Fruit fly (Drosophila melanogaster) whole organism, embryonic: ENCODE data around the gene Arp2.
A peak's percentile ranks its signal among the peaks of the same experiment; 100 is the strongest.

ENCODE experiments used
- Ada2b ChIP-seq: fragments of 200-800 bp; sonication (Bioruptor generic); IDR thresholded peaks from 2 replicates; pipeline ENCODE4 v1.3.6; 2022; ENCODE audit warnings: missing biosample characterization, missing genetic modification characterization
- BtbVII ChIP-seq: fragments of 200-800 bp; sonication (Bioruptor generic); optimal IDR thresholded peaks from 3 replicates; lab custom pipeline; 2017; ENCODE audit warnings: missing biosample characterization, mild to moderate bottlenecking, missing genetic modification characterization
- CG10366 ChIP-seq: fragments of 200-800 bp; sonication (Bioruptor generic); IDR thresholded peaks from 2 replicates; pipeline ENCODE4 v1.3.6; 2022; ENCODE audit warnings: missing biosample characterization, missing genetic modification characterization
- CG10431 ChIP-seq: fragments of 200-800 bp; sonication (Bioruptor generic); optimal IDR thresholded peaks from 3 replicates; lab custom pipeline; 2018; ENCODE audit warnings: missing biosample characterization, mild to moderate bottlenecking, missing genetic modification characterization
- CG11504 ChIP-seq: fragments of 200-800 bp; sonication (Bioruptor generic); optimal IDR thresholded peaks from 3 replicates; lab custom pipeline; 2019; ENCODE audit warnings: missing biosample characterization, mild to moderate bottlenecking, missing genetic modification characterization, moderate library complexity
- CG11560 ChIP-seq: fragments of 200-800 bp; sonication (Bioruptor generic); IDR thresholded peaks from 3 replicates; pipeline ENCODE4 v1.3.6; 2022; ENCODE audit warnings: missing biosample characterization, missing genetic modification characterization
- CG12942 ChIP-seq: fragments of 200-800 bp; sonication (Bioruptor generic); optimal IDR thresholded peaks from 3 replicates; lab custom pipeline; 2016; ENCODE audit warnings: missing biosample characterization, missing genetic modification characterization
- CG15479 ChIP-seq: fragments of 200-800 bp; sonication (Bioruptor generic); optimal IDR thresholded peaks from 3 replicates; lab custom pipeline; 2019; ENCODE audit warnings: missing biosample characterization, mild to moderate bottlenecking, missing genetic modification characterization, moderate library complexity
- CG17328 ChIP-seq: fragments of 200-800 bp; sonication (Bioruptor generic); IDR thresholded peaks from 2 replicates; pipeline ENCODE4 v1.3.6; 2022; ENCODE audit warnings: missing biosample characterization, missing genetic modification characterization
- CG18011 ChIP-seq: fragments of 200-800 bp; sonication (Bioruptor generic); optimal IDR thresholded peaks from 2 replicates; lab custom pipeline; 2017; ENCODE audit warnings: missing biosample characterization, missing genetic modification characterization, mild to moderate bottlenecking, moderate library complexity, missing genotype
- CG18599 ChIP-seq: fragments of 200-800 bp; sonication (Bioruptor generic); optimal IDR thresholded peaks from 3 replicates; lab custom pipeline; 2017; ENCODE audit warnings: missing biosample characterization, missing genetic modification characterization, mild to moderate bottlenecking, moderate library complexity, missing genetic modification reagents
- CG18619 ChIP-seq: fragments of 200-800 bp; sonication (Bioruptor generic); optimal IDR thresholded peaks from 3 replicates; lab custom pipeline; 2017; ENCODE audit warnings: missing biosample characterization, mild to moderate bottlenecking, missing genetic modification characterization
- CG2678 ChIP-seq: fragments of 200-800 bp; sonication (Bioruptor generic); optimal IDR thresholded peaks from 3 replicates; lab custom pipeline; 2019; ENCODE audit warnings: missing biosample characterization, mild to moderate bottlenecking, missing genetic modification characterization, moderate library complexity
- CG2712 ChIP-seq: fragments of 200-800 bp; optimal IDR thresholded peaks from 3 replicates; lab custom pipeline; 2019; ENCODE audit warnings: missing biosample characterization, mild to moderate bottlenecking, missing genetic modification characterization, moderate library complexity
- CG3281 ChIP-seq: fragments of 200-800 bp; sonication (Bioruptor generic); optimal IDR thresholded peaks from 3 replicates; lab custom pipeline; 2017; ENCODE audit warnings: missing biosample characterization, mild to moderate bottlenecking, missing genetic modification characterization
- CG6765 ChIP-seq: fragments of 200-800 bp; sonication (Bioruptor generic); optimal IDR thresholded peaks from 3 replicates; lab custom pipeline; 2017; ENCODE audit warnings: missing biosample characterization, mild to moderate bottlenecking, missing genetic modification characterization
- CG6813 ChIP-seq: fragments of 200-800 bp; sonication (Bioruptor generic); optimal IDR thresholded peaks from 2 replicates; lab custom pipeline; 2017; ENCODE audit warnings: missing biosample characterization, missing genetic modification characterization, mild to moderate bottlenecking, moderate library complexity, missing genetic modification reagents
- CG6854 ChIP-seq: fragments of 200-800 bp; sonication (Bioruptor generic); optimal IDR thresholded peaks from 3 replicates; lab custom pipeline; 2017; ENCODE audit warnings: missing biosample characterization, mild to moderate bottlenecking, missing genetic modification characterization
- CG7556 ChIP-seq: fragments of 200-800 bp; sonication (Bioruptor generic); optimal IDR thresholded peaks from 2 replicates; lab custom pipeline; 2017; ENCODE audit warnings: missing biosample characterization, mild to moderate bottlenecking, missing genetic modification characterization
- CG7745 ChIP-seq: fragments of 200-800 bp; sonication (Bioruptor generic); optimal IDR thresholded peaks from 2 replicates; lab custom pipeline; 2018; ENCODE audit warnings: missing biosample characterization, mild to moderate bottlenecking, missing genetic modification characterization, moderate library complexity
- CG9817 ChIP-seq: fragments of 200-800 bp; sonication (Bioruptor generic); optimal IDR thresholded peaks from 2 replicates; lab custom pipeline; 2018; ENCODE audit warnings: missing biosample characterization, mild to moderate bottlenecking, missing genetic modification characterization, moderate library complexity
- Dek ChIP-seq: fragments of 200-800 bp; sonication (Bioruptor generic); optimal IDR thresholded peaks from 3 replicates; lab custom pipeline; 2019; ENCODE audit warnings: missing biosample characterization, mild to moderate bottlenecking, missing genetic modification characterization, moderate library complexity
- Doc3 ChIP-seq: fragments of 200-800 bp; sonication (Bioruptor generic); IDR thresholded peaks from 3 replicates; pipeline ENCODE4 v1.3.6; 2022; ENCODE audit warnings: missing biosample characterization, missing genetic modification characterization; ENCODE audit not compliant: partially characterized antibody
- Fer2 ChIP-seq: fragments of 200-800 bp; sonication (Bioruptor generic); optimal IDR thresholded peaks from 2 replicates; lab custom pipeline; 2018; ENCODE audit warnings: missing biosample characterization, mild to moderate bottlenecking, missing genetic modification characterization, moderate library complexity
- Gsc ChIP-seq: fragments of 200-800 bp; sonication (Bioruptor generic); IDR thresholded peaks from 2 replicates; pipeline ENCODE4 v1.3.6; 2022; ENCODE audit warnings: missing biosample characterization, missing genetic modification characterization
- HmgD ChIP-seq: fragments of 200-800 bp; sonication (Bioruptor generic); optimal IDR thresholded peaks from 3 replicates; lab custom pipeline; 2016; ENCODE audit warnings: missing biosample characterization, missing genetic modification characterization
- MESR4 ChIP-seq: fragments of 200-800 bp; sonication (Bioruptor generic); optimal IDR thresholded peaks from 2 replicates; lab custom pipeline; 2018; ENCODE audit warnings: missing biosample characterization, mild to moderate bottlenecking, missing genetic modification characterization, moderate library complexity
- Max ChIP-seq: fragments of 200-800 bp; sonication (Bioruptor generic); optimal IDR thresholded peaks from 2 replicates; lab custom pipeline; 2016; ENCODE audit warnings: missing biosample characterization, mild to moderate bottlenecking, missing genetic modification characterization
- Neu2 ChIP-seq: fragments of 200-800 bp; sonication (Bioruptor generic); optimal IDR thresholded peaks from 3 replicates; lab custom pipeline; 2016; ENCODE audit warnings: missing biosample characterization, missing genetic modification characterization, borderline replicate concordance
- Nf-YA ChIP-seq: fragments of 200-800 bp; sonication (Bioruptor generic); IDR thresholded peaks from 2 replicates; pipeline ENCODE4 v1.3.6; 2022; ENCODE audit warnings: missing biosample characterization, missing genetic modification characterization
- Ptx1 ChIP-seq: fragments of 200-800 bp; sonication (Bioruptor generic); IDR thresholded peaks from 2 replicates; pipeline ENCODE4 v1.3.6; 2022; ENCODE audit warnings: missing biosample characterization, missing genetic modification characterization
- Scr ChIP-seq: fragments of 200-800 bp; sonication (Bioruptor generic); IDR thresholded peaks from 2 replicates; pipeline ENCODE4 v1.3.6; 2022; ENCODE audit warnings: missing biosample characterization, missing genetic modification characterization; ENCODE audit not compliant: partially characterized antibody
- Trl ChIP-seq, 3 experiments: fragments of >200 bp in 2 of 3; fragments of 200-800 bp in 1 of 3; sonication (Bioruptor generic) in 1 of 3; optimal IDR thresholded peaks; 2 replicates in 1 of 3; 3 replicates in 2 of 3; lab custom pipeline; 2016 to 2017; ENCODE audit warnings: missing biosample characterization in 1 of 3, missing genetic modification characterization in 1 of 3
- caup ChIP-seq: fragments of 200-800 bp; sonication (Bioruptor generic); optimal IDR thresholded peaks from 3 replicates; lab custom pipeline; 2017; ENCODE audit warnings: missing biosample characterization, mild to moderate bottlenecking, missing genetic modification characterization, moderate library complexity; ENCODE audit not compliant: severe bottlenecking
- dm ChIP-seq: fragments of 200-800 bp; sonication (Bioruptor generic); optimal IDR thresholded peaks from 3 replicates; lab custom pipeline; 2016; ENCODE audit warnings: missing biosample characterization, missing genetic modification characterization
- lilli ChIP-seq: fragments of 200-800 bp; sonication (Bioruptor generic); optimal IDR thresholded peaks from 3 replicates; lab custom pipeline; 2016; ENCODE audit warnings: missing biosample characterization, missing genetic modification characterization
- maf-S ChIP-seq: fragments of 200-800 bp; sonication (Bioruptor generic); optimal IDR thresholded peaks from 2 replicates; lab custom pipeline; 2016; ENCODE audit warnings: missing biosample characterization, missing genetic modification characterization
- p53 ChIP-seq: fragments of 200-800 bp; sonication (Bioruptor generic); optimal IDR thresholded peaks from 2 replicates; lab custom pipeline; 2016; ENCODE audit warnings: missing biosample characterization, missing genetic modification characterization
- peb ChIP-seq: fragments of 200-800 bp; sonication (Bioruptor generic); IDR thresholded peaks from 2 replicates; pipeline ENCODE4 v1.3.6; 2022; ENCODE audit warnings: missing biosample characterization, missing genetic modification characterization
- run ChIP-seq: fragments of 200-800 bp; sonication (Bioruptor generic); optimal IDR thresholded peaks from 3 replicates; lab custom pipeline; 2018; ENCODE audit warnings: missing biosample characterization, mild to moderate bottlenecking, missing genetic modification characterization
- scrt ChIP-seq: fragments of 200-800 bp; sonication (Bioruptor generic); optimal IDR thresholded peaks from 2 replicates; lab custom pipeline; 2018; ENCODE audit warnings: missing biosample characterization, mild to moderate bottlenecking, missing genetic modification characterization, moderate library complexity
- sens ChIP-seq: fragments of 200-800 bp; sonication (Bioruptor generic); peaks from one replicate; lab custom pipeline; 2016; ENCODE audit warnings: missing biosample characterization, missing genetic modification characterization
- toy ChIP-seq: fragments of 200-800 bp; sonication (Bioruptor generic); IDR thresholded peaks from 2 replicates; pipeline ENCODE4 v1.3.6; 2022; ENCODE audit warnings: missing biosample characterization, missing genetic modification characterization

The Arp2 gene

DNA sequence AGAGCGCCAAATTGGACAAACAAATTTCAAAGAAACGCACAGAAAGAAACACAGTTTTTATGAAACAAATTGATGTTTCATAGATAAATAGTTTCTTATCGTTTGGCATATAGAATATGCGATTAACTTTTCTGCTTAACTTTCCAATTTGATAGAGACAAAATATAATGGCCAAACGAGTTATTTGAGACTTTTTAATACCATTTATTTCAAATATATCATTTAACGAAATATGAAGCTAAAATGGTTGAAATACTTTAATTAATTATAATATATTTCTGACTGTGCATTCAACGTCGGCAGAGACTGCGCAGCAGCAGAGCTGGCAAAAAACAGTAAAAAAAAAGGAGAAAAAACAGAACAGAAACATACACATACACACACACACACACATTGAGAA, 31.8 kb upstream of the Arp2 start (continued):
- TF ChIP-seq Gsc (GFP tag; lab: Robert Waterston, UW) (no peak), scrt (GFP tag; lab: Kevin White, UChicago) (peak; percentile 11), BtbVII (GFP tag; lab: Kevin White, UChicago) (peak; percentile 1), MESR4 (GFP tag; lab: Kevin White, UChicago) (no peak), CG6765 (peak; percentile 16), CG11560 (tag; lab: Robert Waterston, UW) (no peak), CG11504 (tag; lab: Kevin White, UChicago) (peak; percentile 51), caup (GFP tag; lab: Kevin White, UChicago) (peak; percentile 5), Max (GFP tag; lab: Kevin White, UChicago) (no peak), run (tag; lab: Kevin White, UChicago) (no peak), Nf-YA (no peak), CG6813 (GFP tag; lab: Kevin White, UChicago) (peak; percentile 23), CG18619 (peak; percentile 28), maf-S (GFP tag; lab: Kevin White, UChicago) (no peak), CG10366 (GFP tag; lab: Robert Waterston, UW) (no peak), Ptx1 (GFP tag; lab: Robert Waterston, UW) (0 out of 2 replicates have a peak, but pooled peaks have one; percentile 16), Neu2 (GFP tag; lab: Kevin White, UChicago) (no peak), CG18599 (GFP tag; lab: Kevin White, UChicago) (peak; percentile 63), CG7556 (GFP tag; lab: Kevin White, UChicago) (peak; percentile 45), CG3281 (GFP tag; lab: Kevin White, UChicago) (peak; percentile 32), CG18011 (GFP tag; lab: Kevin White, UChicago) (no peak), lilli (GFP tag; lab: Kevin White, UChicago) (peak; percentile 12), CG2678 (tag; lab: Kevin White, UChicago) (peak; percentile 58), CG15479 (GFP tag; lab: Kevin White, UChicago) (no peak), Ada2b (GFP tag; lab: Robert Waterston, UW) (peak; percentile 44; the same call in 1 of the 2 replicates), Scr (no peak), CG7745 (no peak), CG6854 (GFP tag; lab: Kevin White, UChicago) (peak; percentile 5), CG2712 (tag; lab: Kevin White, UChicago) (peak; percentile 5), Trl (optimal IDR thresholded peaks at IDR 0.05; lab: Kevin White, UChicago) (peak in 1 of 2 experiments; percentile 56), Trl (GFP tag; optimal IDR thresholded peaks at IDR 0.05; lab: Kevin White, UChicago) (no peak), CG9817 (tag; lab: Kevin White, UChicago) (peak; percentile 15), CG12942 (no peak), Fer2 (tag; lab: Kevin White, UChicago) (peak; percentile 5), toy (GFP tag; lab: Robert Waterston, UW) (no peak), dm (GFP tag; lab: Kevin White, UChicago) (no peak), sens (GFP tag; lab: Kevin White, UChicago) (peak; percentile 61), Dek (peak; percentile 5)

- TF ChIP-seq p53 = no peak
- TF ChIP-seq HmgD (GFP tag; lab: Kevin White, UChicago) = no peak
- no peak for TF ChIP-seq CG17328 (GFP tag; lab: Robert Waterston, UW)
- no peak for TF ChIP-seq CG10431 (GFP tag; lab: Kevin White, UChicago)
- TF ChIP-seq peb (GFP tag; lab: Robert Waterston, UW) = no peak
- no peak for TF ChIP-seq Doc3 (GFP tag; lab: Robert Waterston, UW)
Observed at dm6 chrX:16583730-16584129, 30.0 kb upstream of the Arp2 start.
